Fruit fly (Drosophila melanogaster): ENCODE data around the gene sqd.
A peak's percentile ranks its signal among the peaks of the same experiment; 100 is the strongest.

The sqd gene

dm6 chr3R:13676137-13677086, 30.3 kb upstream of the sqd start, which contains the start of the genes Lkb1 and CG9588 (continued):
- TF ChIP-seq CG9727 (GFP tag; optimal IDR thresholded peaks at IDR 0.05) (peak; percentile 66), CG12155 (GFP tag; optimal IDR thresholded peaks at IDR 0.05) (peak; percentile 2), CG11560 (tag; IDR thresholded peaks at IDR 0.05) (peak; percentile 63; the same call in 1 of the 3 replicates), gce (GFP tag; IDR thresholded peaks at IDR 0.05) (no peak), gcm (GFP tag; optimal IDR thresholded peaks at IDR 0.05) (no peak), Atf6 (GFP tag; IDR thresholded peaks at IDR 0.05) (peak; percentile 71), CG8924 (tag; optimal IDR thresholded peaks at IDR 0.05) (peak; percentile 61), Sin3A (optimal IDR thresholded peaks at IDR 0.05) (peak; percentile 33), lab (GFP tag; optimal IDR thresholded peaks at IDR 0.05) (peak; percentile 61), trem (tag; optimal IDR thresholded peaks at IDR 0.05) (peak; percentile 58), CG12219 (GFP tag; optimal IDR thresholded peaks at IDR 0.05) (peak; percentile 18), ftz-f1 (GFP tag; optimal IDR thresholded peaks at IDR 0.05) (no peak), gem (tag; optimal IDR thresholded peaks at IDR 0.05) (no peak), CG11695 (GFP tag; IDR thresholded peaks at IDR 0.05) (peak; percentile 72; the same call in 2 of the 3 replicates), trh (GFP tag; optimal IDR thresholded peaks at IDR 0.05) (peak; percentile 56), CG8765 (GFP tag; IDR thresholded peaks at IDR 0.05) (peak; percentile 66), CG13287 (GFP tag; IDR thresholded peaks at IDR 0.05; ENCODE audit: partially characterized antibody) (peak; percentile 45; the same call in 1 of the 2 replicates), al (GFP tag; IDR thresholded peaks at IDR 0.05) (peak; percentile 48; the same call in 1 of the 2 replicates), ems (GFP tag; optimal IDR thresholded peaks at IDR 0.05) (peak; percentile 31), Med (GFP tag) (peak; percentile 93), Mes4 (GFP tag; optimal IDR thresholded peaks at IDR 0.05) (no peak), CoRest (tag; optimal IDR thresholded peaks at IDR 0.05) (peak; percentile 27), Ets97D (GFP tag; optimal IDR thresholded peaks at IDR 0.05) (peak; percentile 40), chif (GFP tag; optimal IDR thresholded peaks at IDR 0.05) (peak; percentile 46 to 52), ATbp (GFP tag; optimal IDR thresholded peaks at IDR 0.05) (no peak), fd64A (GFP tag; optimal IDR thresholded peaks at IDR 0.05) (no peak), Xbp1 (GFP tag; optimal IDR thresholded peaks at IDR 0.05) (peak; percentile 66), pho (GFP tag; optimal IDR thresholded peaks at IDR 0.05) (peak; percentile 53), CG17361 (GFP tag; IDR thresholded peaks at IDR 0.05) (peak; percentile 33; the same call in 1 of the 3 replicates), sqz (GFP tag; optimal IDR thresholded peaks at IDR 0.05) (peak; percentile 78), Dp (GFP tag; optimal IDR thresholded peaks at IDR 0.05) (peak; percentile 17), CG15479 (GFP tag; optimal IDR thresholded peaks at IDR 0.05) (no peak), CG17328 (GFP tag; IDR thresholded peaks at IDR 0.05) (peak; percentile 83), CG2889 (GFP tag; IDR thresholded peaks at IDR 0.05) (peak; percentile 77), CG10462 (GFP tag; optimal IDR thresholded peaks at IDR 0.05) (no peak), CG14050 (GFP tag; IDR thresholded peaks at IDR 0.05) (peak; percentile 57; the same call in 2 of the 3 replicates), Fer1 (GFP tag; optimal IDR thresholded peaks at IDR 0.05) (no peak), Xrp1 (GFP tag; IDR thresholded peaks at IDR 0.05) (peak; percentile 84), CG9876 (GFP tag; optimal IDR thresholded peaks at IDR 0.05) (no peak), wdn (GFP tag; IDR thresholded peaks at IDR 0.05) (peak; percentile 67), CG2875 (GFP tag; optimal IDR thresholded peaks at IDR 0.05) (peak; percentile 25), CG4360 (GFP tag; IDR thresholded peaks at IDR 0.05) (peak; percentile 95), CG3847 (GFP tag; IDR thresholded peaks at IDR 0.05) (peak; percentile 54), vfl (GFP tag; optimal IDR thresholded peaks at IDR 0.05) (peak; percentile 19), sr (GFP tag; IDR thresholded peaks at IDR 0.05) (peak; percentile 68; the same call in 2 of the 3 replicates), klu (GFP tag; IDR thresholded peaks at IDR 0.05) (peak; percentile 25; the same call in 1 of the 2 replicates), Stat92E (GFP tag; optimal IDR thresholded peaks at IDR 0.05) (no peak), CG17359 (tag; optimal IDR thresholded peaks at IDR 0.05) (peak; percentile 59), CG31388 (GFP tag; optimal IDR thresholded peaks at IDR 0.05) (no peak)
